Worm (Caenorhabditis elegans): ENCODE results near the gene snet-1.

- TF ChIP-seq W03F9.2 (tag; optimal IDR thresholded peaks at IDR 0.05) (no peak), him-1 (tag; optimal IDR thresholded peaks at IDR 0.05) (no peak), dao-5 (tag; optimal IDR thresholded peaks at IDR 0.05) (no peak)
Measured at ce11 chrX:3715835-3716234, 47.1 kb upstream of the snet-1 start.

Data from whole organism, L4/young adult.